Fruit fly (Drosophila melanogaster) whole organism, embryonic: ENCODE results near the gene CG34429.

Experiments
- Atf6 ChIP-seq: fragments of 200-800 bp; sonication (Bioruptor generic); IDR thresholded peaks from 2 replicates; pipeline ENCODE4 v1.3.6; 2022; ENCODE audit warnings: missing biosample characterization, missing genetic modification characterization
- CG10209 ChIP-seq: fragments of 200-800 bp; sonication (Bioruptor generic); optimal IDR thresholded peaks from 3 replicates; lab custom pipeline; 2017; ENCODE audit warnings: missing biosample characterization, mild to moderate bottlenecking, missing genetic modification characterization, missing genetic modification reagents
- CG10321 ChIP-seq: fragments of 200-800 bp; sonication (Bioruptor generic); IDR thresholded peaks from 2 replicates; pipeline ENCODE4 v1.3.6; 2022; ENCODE audit warnings: missing biosample characterization, missing genetic modification characterization
- CG10654 ChIP-seq: fragments of 200-800 bp; sonication (Bioruptor generic); optimal IDR thresholded peaks from 2 replicates; lab custom pipeline; 2016; ENCODE audit warnings: missing biosample characterization, missing genetic modification characterization
- CG11695 ChIP-seq: fragments of 200-800 bp; sonication (Bioruptor generic); IDR thresholded peaks from 3 replicates; pipeline ENCODE4 v1.3.6; 2022; ENCODE audit warnings: missing biosample characterization, missing genetic modification characterization
- CG11696 ChIP-seq: fragments of 200-800 bp; sonication (Bioruptor generic); IDR thresholded peaks from 2 replicates; pipeline ENCODE4 v1.3.6; 2022; ENCODE audit warnings: missing biosample characterization, missing genetic modification characterization
- CG12236 ChIP-seq: fragments of 200-800 bp; sonication (Bioruptor generic); optimal IDR thresholded peaks from 2 replicates; lab custom pipeline; 2016; ENCODE audit warnings: missing biosample characterization, missing genetic modification characterization
- CG12769 ChIP-seq: fragments of 200-800 bp; sonication (Bioruptor generic); optimal IDR thresholded peaks from 2 replicates; lab custom pipeline; 2019; ENCODE audit warnings: missing biosample characterization, mild to moderate bottlenecking, missing genetic modification characterization, moderate library complexity
- CG17328 ChIP-seq: fragments of 200-800 bp; sonication (Bioruptor generic); IDR thresholded peaks from 2 replicates; pipeline ENCODE4 v1.3.6; 2022; ENCODE audit warnings: missing biosample characterization, missing genetic modification characterization
- CG17361 ChIP-seq: fragments of 200-800 bp; sonication (Bioruptor generic); IDR thresholded peaks from 3 replicates; pipeline ENCODE4 v1.3.6; 2022; ENCODE audit warnings: missing biosample characterization, missing genetic modification characterization
- CG1792 ChIP-seq: fragments of 200-800 bp; sonication (Bioruptor generic); optimal IDR thresholded peaks from 2 replicates; lab custom pipeline; 2016; ENCODE audit warnings: missing biosample characterization, missing genetic modification characterization
- CG2116 ChIP-seq: fragments of 200-800 bp; sonication (Bioruptor generic); optimal IDR thresholded peaks from 3 replicates; lab custom pipeline; 2018; ENCODE audit warnings: missing biosample characterization, mild to moderate bottlenecking, missing genetic modification characterization
- CG2129 ChIP-seq: fragments of 200-800 bp; sonication (Bioruptor generic); IDR thresholded peaks from 2 replicates; pipeline ENCODE4 v1.3.6; 2022; ENCODE audit warnings: missing biosample characterization, missing genetic modification characterization; ENCODE audit not compliant: partially characterized antibody
- CG2889 ChIP-seq: fragments of 200-800 bp; sonication (Bioruptor generic); IDR thresholded peaks from 3 replicates; pipeline ENCODE4 v1.3.6; 2022; ENCODE audit warnings: missing biosample characterization, missing genetic modification characterization
- CG30020 ChIP-seq: fragments of 200-800 bp; optimal IDR thresholded peaks from 2 replicates; lab custom pipeline; 2019; ENCODE audit warnings: missing biosample characterization, mild to moderate bottlenecking, missing genetic modification characterization, moderate library complexity
- CG30431 ChIP-seq: fragments of 200-800 bp; sonication (Bioruptor generic); optimal IDR thresholded peaks from 2 replicates; lab custom pipeline; 2017; ENCODE audit warnings: missing biosample characterization, missing genetic modification characterization
- CG32767 ChIP-seq: fragments of 200-800 bp; sonication (Bioruptor generic); IDR thresholded peaks from 2 replicates; pipeline ENCODE4 v1.3.6; 2022; ENCODE audit warnings: missing biosample characterization, missing genetic modification characterization
- CG3995 ChIP-seq: fragments of 200-800 bp; sonication (Bioruptor generic); optimal IDR thresholded peaks from 3 replicates; lab custom pipeline; 2016; ENCODE audit warnings: missing biosample characterization, missing genetic modification characterization
- CG7963 ChIP-seq: fragments of 200-800 bp; sonication (Bioruptor generic); IDR thresholded peaks from 3 replicates; pipeline ENCODE4 v1.3.6; 2022; ENCODE audit warnings: missing biosample characterization, missing genetic modification characterization; ENCODE audit not compliant: partially characterized antibody
- CG8478 ChIP-seq: fragments of >200 bp; optimal IDR thresholded peaks from 2 replicates; lab custom pipeline; 2018
- CG8924 ChIP-seq: fragments of 200-800 bp; optimal IDR thresholded peaks from 3 replicates; lab custom pipeline; 2019; ENCODE audit warnings: missing biosample characterization, mild to moderate bottlenecking, missing genetic modification characterization, moderate library complexity
- CG9797 ChIP-seq: fragments of 200-800 bp; sonication (Bioruptor generic); optimal IDR thresholded peaks from 3 replicates; lab custom pipeline; 2018; ENCODE audit warnings: missing biosample characterization, mild to moderate bottlenecking, missing genetic modification characterization
- CG9932 ChIP-seq: fragments of 200-800 bp; sonication (Bioruptor generic); IDR thresholded peaks from 2 replicates; pipeline ENCODE4 v1.3.6; 2022; ENCODE audit warnings: missing biosample characterization, missing genetic modification characterization
- Deaf1 ChIP-seq: fragments of 200-800 bp; optimal IDR thresholded peaks from 3 replicates; lab custom pipeline; 2019; ENCODE audit warnings: missing biosample characterization, mild to moderate bottlenecking, missing genetic modification characterization, moderate library complexity
- Doc2 ChIP-seq: fragments of 200-800 bp; sonication (Bioruptor generic); IDR thresholded peaks from 2 replicates; pipeline ENCODE4 v1.3.6; 2022; ENCODE audit warnings: missing biosample characterization, missing genetic modification characterization
- ERR ChIP-seq: fragments of 200-800 bp; sonication (Bioruptor generic); optimal IDR thresholded peaks from 2 replicates; lab custom pipeline; 2016; ENCODE audit warnings: missing biosample characterization, missing genetic modification characterization
- Elba2 ChIP-seq: fragments of 200-800 bp; sonication (Bioruptor generic); optimal IDR thresholded peaks from 3 replicates; lab custom pipeline; 2016; ENCODE audit warnings: missing biosample characterization, missing genetic modification characterization
- Kr ChIP-seq: fragments of 200-800 bp; sonication (Bioruptor generic); optimal IDR thresholded peaks from 2 replicates; lab custom pipeline; 2017; ENCODE audit warnings: missing biosample characterization, mild to moderate bottlenecking, missing genetic modification characterization
- Lpt ChIP-seq: fragments of >200 bp; optimal IDR thresholded peaks from 2 replicates; lab custom pipeline; 2018; ENCODE audit warnings: missing biosample characterization, missing genetic modification characterization
- Opbp ChIP-seq: fragments of 200-800 bp; sonication (Bioruptor generic); IDR thresholded peaks from 3 replicates; pipeline ENCODE4 v1.3.6; 2022; ENCODE audit warnings: missing biosample characterization, missing genetic modification characterization; ENCODE audit not compliant: partially characterized antibody
- Optix ChIP-seq: fragments of 200-800 bp; sonication (Bioruptor generic); IDR thresholded peaks from 3 replicates; pipeline ENCODE4 v1.3.6; 2022; ENCODE audit warnings: missing biosample characterization, missing genetic modification characterization
- Taf1 ChIP-seq: fragments of 200-800 bp; sonication (Bioruptor generic); IDR thresholded peaks from 2 replicates; pipeline ENCODE4 v1.3.6; 2022; ENCODE audit warnings: missing biosample characterization, missing genetic modification characterization
- ase ChIP-seq: fragments of 200-800 bp; sonication (Bioruptor generic); IDR thresholded peaks from 3 replicates; pipeline ENCODE4 v1.3.6; 2022; ENCODE audit warnings: missing biosample characterization, missing genetic modification characterization
- cato ChIP-seq: fragments of 200-800 bp; sonication (Bioruptor generic); optimal IDR thresholded peaks from 2 replicates; lab custom pipeline; 2016; ENCODE audit warnings: missing biosample characterization, missing genetic modification characterization, borderline replicate concordance
- corto ChIP-seq: fragments of 200-800 bp; sonication (Bioruptor generic); optimal IDR thresholded peaks from 2 replicates; lab custom pipeline; 2016; ENCODE audit warnings: missing biosample characterization, mild to moderate bottlenecking, missing genetic modification characterization, moderate library complexity
- croc ChIP-seq: fragments of 200-800 bp; sonication (Bioruptor generic); conservative IDR thresholded peaks from 3 replicates; pipeline ENCODE4 v1.3.6; 2022; ENCODE audit warnings: missing biosample characterization, missing genetic modification characterization
- dan ChIP-seq: fragments of 200-800 bp; sonication (Bioruptor generic); IDR thresholded peaks from 2 replicates; pipeline ENCODE4 v1.3.6; 2022; ENCODE audit warnings: missing biosample characterization, missing genetic modification characterization
- dysf ChIP-seq: fragments of 200-800 bp; sonication (Bioruptor generic); IDR thresholded peaks from 3 replicates; pipeline ENCODE4 v1.3.6; 2022; ENCODE audit warnings: missing biosample characterization, missing genetic modification characterization
- emc ChIP-seq: fragments of 200-800 bp; sonication (Bioruptor generic); optimal IDR thresholded peaks from 2 replicates; lab custom pipeline; 2016; ENCODE audit warnings: missing biosample characterization, missing genetic modification characterization
- exex ChIP-seq: fragments of 200-800 bp; sonication (Bioruptor generic); optimal IDR thresholded peaks from 4 replicates; lab custom pipeline; 2018; ENCODE audit warnings: missing biosample characterization, mild to moderate bottlenecking, missing genetic modification characterization, moderate library complexity
- fru ChIP-seq: fragments of >200 bp; optimal IDR thresholded peaks from 2 replicates; lab custom pipeline; 2017
- hkb ChIP-seq, 2 experiments: fragments of 200-800 bp in 1 of 2; fragments of >200 bp in 1 of 2; sonication (Bioruptor generic) in 1 of 2; IDR thresholded peaks in 1 of 2; optimal IDR thresholded peaks in 1 of 2; 2 replicates each; pipeline versions ENCODE4 v1.3.6 to Lab custom; 2017 to 2022; ENCODE audit warnings: missing biosample characterization in 1 of 2, missing genetic modification characterization in 1 of 2
- insv ChIP-seq, 2 experiments: fragments of 200-800 bp; sonication (Bioruptor generic); optimal IDR thresholded peaks; 3 replicates each; lab custom pipeline; 2016 to 2018; ENCODE audit warnings: missing biosample characterization in 2 of 2, missing genetic modification characterization in 2 of 2
- knrl ChIP-seq: fragments of 200-800 bp; sonication (Bioruptor generic); IDR thresholded peaks from 3 replicates; pipeline ENCODE4 v1.3.6; 2022; ENCODE audit warnings: missing biosample characterization, missing genetic modification characterization; ENCODE audit not compliant: partially characterized antibody
- odd ChIP-seq: fragments of 200-800 bp; sonication (Bioruptor generic); optimal IDR thresholded peaks from 2 replicates; lab custom pipeline; 2017; ENCODE audit warnings: missing biosample characterization, mild to moderate bottlenecking, missing genetic modification characterization
- pros ChIP-seq: fragments of 200-800 bp; sonication (Bioruptor generic); optimal IDR thresholded peaks from 3 replicates; lab custom pipeline; 2019; ENCODE audit warnings: missing biosample characterization, mild to moderate bottlenecking, missing genetic modification characterization, moderate library complexity
- run ChIP-seq: fragments of 200-800 bp; sonication (Bioruptor generic); optimal IDR thresholded peaks from 3 replicates; lab custom pipeline; 2018; ENCODE audit warnings: missing biosample characterization, mild to moderate bottlenecking, missing genetic modification characterization
- tin ChIP-seq: fragments of 200-800 bp; sonication (Bioruptor generic); optimal IDR thresholded peaks from 3 replicates; lab custom pipeline; 2016; ENCODE audit warnings: missing biosample characterization, missing genetic modification characterization
- toy ChIP-seq: fragments of 200-800 bp; sonication (Bioruptor generic); IDR thresholded peaks from 2 replicates; pipeline ENCODE4 v1.3.6; 2022; ENCODE audit warnings: missing biosample characterization, missing genetic modification characterization
- vvl ChIP-seq: fragments of 200-800 bp; sonication (Bioruptor generic); IDR thresholded peaks from 2 replicates; pipeline ENCODE4 v1.3.6; 2022; ENCODE audit warnings: missing biosample characterization, missing genetic modification characterization

The CG34429 gene

DNA sequence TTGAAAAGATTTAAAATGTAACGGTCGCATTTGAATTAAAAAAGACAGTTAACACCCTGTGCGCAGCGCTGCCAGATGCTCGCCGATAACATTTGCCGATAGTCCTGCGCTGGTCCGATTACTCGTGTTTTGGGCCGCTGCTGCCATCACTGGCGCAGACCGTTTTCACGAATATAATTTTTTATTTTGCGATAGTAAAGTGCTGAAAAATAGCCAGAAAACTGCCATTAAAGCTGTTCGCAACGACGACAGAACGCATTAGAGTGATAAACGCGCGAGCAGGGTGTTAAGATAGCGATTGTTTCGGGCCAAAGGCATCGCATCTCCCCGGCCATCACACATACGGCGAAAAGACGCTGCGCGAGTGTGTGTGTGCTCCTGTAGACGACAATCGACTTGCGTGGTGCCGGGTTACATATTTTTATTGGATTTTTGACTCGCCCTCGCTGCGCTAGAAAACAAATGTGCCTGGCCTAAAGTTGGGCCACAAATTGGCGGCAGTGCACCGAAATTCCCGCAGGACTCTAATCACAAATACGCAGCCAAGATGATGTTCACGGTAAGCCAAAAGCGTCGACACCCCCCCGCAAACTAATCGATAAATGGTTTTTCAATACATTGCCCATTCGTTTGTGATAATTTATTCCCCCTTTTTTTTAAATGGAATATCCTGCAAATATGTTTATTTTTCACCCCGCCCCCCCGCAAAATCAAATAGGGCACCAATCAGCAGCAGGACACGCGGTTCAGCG lies 26.0 kb upstream of the CG34429 start, which contains the start of gene Srrm1 (continued):
- TF ChIP-seq CG17361 (GFP tag; lab: Robert Waterston, UW): peak; percentile 48; the same call in 1 of the 3 replicates
- TF ChIP-seq exex (tag; lab: Kevin White, UChicago): no peak
- TF ChIP-seq CG30431: no peak
- TF ChIP-seq CG12769: peak; percentile 27
- TF ChIP-seq ERR (GFP tag; lab: Kevin White, UChicago): peak; percentile 10
- TF ChIP-seq CG9797 (GFP tag; lab: Kevin White, UChicago): peak; percentile 61
- TF ChIP-seq Elba2 (GFP tag; lab: Kevin White, UChicago): no peak
- TF ChIP-seq CG7963 (GFP tag; lab: Robert Waterston, UW): peak; percentile 86
- TF ChIP-seq Lpt: no peak
- peak; percentile 19 for TF ChIP-seq Deaf1 (tag; lab: Kevin White, UChicago)
- peak; percentile 71 for TF ChIP-seq CG9932 (GFP tag; lab: Robert Waterston, UW)
- TF ChIP-seq CG2129 (GFP tag; lab: Robert Waterston, UW): peak; percentile 70
- no peak for TF ChIP-seq Optix (GFP tag; lab: Robert Waterston, UW)
- TF ChIP-seq cato (GFP tag; lab: Kevin White, UChicago): no peak
- TF ChIP-seq CG11695 (GFP tag; lab: Robert Waterston, UW): no peak
- peak; percentile 85 for TF ChIP-seq CG2116 (GFP tag; lab: Kevin White, UChicago)
- no peak for TF ChIP-seq CG10321
- no peak for TF ChIP-seq CG10209 (GFP tag; lab: Kevin White, UChicago)
- peak; percentile 11 for TF ChIP-seq CG1792
- TF ChIP-seq dan (GFP tag; lab: Robert Waterston, UW): no peak
- no peak for TF ChIP-seq Doc2 (GFP tag; lab: Robert Waterston, UW)
- TF ChIP-seq Taf1 (GFP tag; lab: Robert Waterston, UW): no peak
- 0 out of 2 replicates have a peak, but pooled peaks have one; percentile 9 for TF ChIP-seq CG32767
- peak; percentile 69 for TF ChIP-seq vvl (GFP tag; lab: Robert Waterston, UW)
- no peak for TF ChIP-seq toy (GFP tag; lab: Robert Waterston, UW)
- peak; percentile 21; the same call in 1 of the 3 replicates for TF ChIP-seq ase
- TF ChIP-seq knrl (GFP tag; lab: Robert Waterston, UW): peak; percentile 92
- TF ChIP-seq pros (GFP tag; lab: Kevin White, UChicago): no peak
- TF ChIP-seq tin (GFP tag; lab: Kevin White, UChicago): peak; percentile 34
- TF ChIP-seq CG30020 (tag; lab: Kevin White, UChicago): peak; percentile 45
- no peak for TF ChIP-seq CG2889
- peak in 1 of 2 experiments; percentile 54 for TF ChIP-seq insv (GFP tag; optimal IDR thresholded peaks at IDR 0.05; lab: Kevin White, UChicago)
- TF ChIP-seq hkb (optimal IDR thresholded peaks at IDR 0.05; lab: Kevin White, UChicago): no peak
- TF ChIP-seq hkb (GFP tag; IDR thresholded peaks at IDR 0.05; lab: Robert Waterston, UW): peak; percentile 33; the same call in 1 of the 2 replicates
- TF ChIP-seq odd (GFP tag; lab: Kevin White, UChicago): no peak
- TF ChIP-seq Kr (GFP tag; lab: Kevin White, UChicago): no peak
- TF ChIP-seq croc: no peak
- peak; percentile 25 for TF ChIP-seq CG10654
- TF ChIP-seq run (tag; lab: Kevin White, UChicago): no peak
- no peak for TF ChIP-seq CG11696 (GFP tag; lab: Robert Waterston, UW)
- TF ChIP-seq corto (GFP tag; lab: Kevin White, UChicago): no peak
- TF ChIP-seq emc (GFP tag; lab: Kevin White, UChicago): no peak
- TF ChIP-seq CG12236: no peak
- TF ChIP-seq CG8924 (tag; lab: Kevin White, UChicago): no peak
- TF ChIP-seq CG8478 (lab: Kevin White, UChicago): no peak
- peak; percentile 13 for TF ChIP-seq CG3995 (GFP tag; lab: Kevin White, UChicago)
- peak; percentile 93 for TF ChIP-seq Opbp
- TF ChIP-seq dysf (GFP tag; lab: Robert Waterston, UW): 0 out of 3 replicates have a peak, but pooled peaks have one; percentile 16
- no peak for TF ChIP-seq Atf6
- 0 out of 2 replicates have a peak, but pooled peaks have one; percentile 49 for TF ChIP-seq CG17328 (GFP tag; lab: Robert Waterston, UW)
- no peak for TF ChIP-seq fru
